Worm (Caenorhabditis elegans): ENCODE results near the gene pqn-57.

ce11 chrX:8367553-8367952 lies 46.8 kb upstream of the pqn-57 start, which contains the start of gene F40B5.2:
- no peak for TF ChIP-seq flt-1 (GFP tag; IDR thresholded peaks at IDR 0.05)
- TF ChIP-seq ztf-23 (GFP tag; IDR thresholded peaks at IDR 0.05), result no peak

Measured in whole organism, midembryonic.